Worm (Caenorhabditis elegans): ENCODE measurements around the gene Y66D12A.1.

DNA sequence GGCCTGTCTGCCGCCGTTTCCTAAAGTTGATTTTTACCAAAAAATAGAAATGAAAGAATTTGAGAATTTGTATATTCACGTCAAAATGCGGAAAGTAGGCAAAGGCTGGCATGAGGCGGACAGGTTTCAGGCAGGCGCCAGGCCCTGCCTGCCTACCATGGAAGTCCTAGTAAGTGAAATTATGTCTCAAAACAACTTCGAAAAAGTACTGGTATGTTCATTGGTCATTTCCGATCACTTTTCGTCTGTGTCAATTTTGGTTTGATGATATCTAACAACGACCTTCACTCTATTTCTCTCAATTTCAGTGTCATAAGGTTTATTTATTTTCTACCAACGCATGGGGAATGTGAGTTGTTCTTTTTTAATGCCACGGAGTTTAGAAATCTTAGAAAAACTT is 42.2 kb downstream of the Y66D12A.1 start, which contains the start of gene faah-6:
- TF ChIP-seq fos-1 (tag; optimal IDR thresholded peaks at IDR 0.05) = no peak
- no peak for TF ChIP-seq skn-1 (tag; optimal IDR thresholded peaks at IDR 0.05)
- TF ChIP-seq snpc-4 (tag; optimal IDR thresholded peaks at IDR 0.05) = no peak
- no peak for TF ChIP-seq nhr-237 (tag; optimal IDR thresholded peaks at IDR 0.05)
- TF ChIP-seq Y55F3AM.14 (GFP tag; optimal IDR thresholded peaks at IDR 0.05) = no peak
- TF ChIP-seq blmp-1 (tag; optimal IDR thresholded peaks at IDR 0.05; ENCODE audit: insufficient read depth) = no peak
- TF ChIP-seq egl-27 (tag; optimal IDR thresholded peaks at IDR 0.05) = no peak
- TF ChIP-seq sma-3 (GFP tag; optimal IDR thresholded peaks at IDR 0.05) = no peak

Measured in whole organism, L2 larva.